Worm (Caenorhabditis elegans) whole organism, L4 larva: ENCODE measurements around the gene Y116A8C.463.
"Not testable (repeated sequence)": the region's sequence is repeated elsewhere in the genome, so short reads cannot be mapped to it uniquely, and the experiment has no call there.

Experiments used
- F26F4.8 ChIP-seq: fragments of 200-800 bp; sonication (Bioruptor generic); conservative IDR thresholded peaks from 2 replicates; pipeline ENCODE4 v1.3.6; 2022; ENCODE audit warnings: missing genetic modification characterization, missing compliant biosample characterization
- F44E2.7 ChIP-seq: fragments of 200-800 bp; sonication (Bioruptor generic); IDR thresholded peaks from 2 replicates; pipeline ENCODE4 v2.1.2; 2022; ENCODE audit warnings: missing genetic modification characterization, missing compliant biosample characterization
- T20F7.1 ChIP-seq: fragments of 200-800 bp; sonication (Bioruptor generic); optimal IDR thresholded peaks from 2 replicates; lab custom pipeline; 2018; ENCODE audit warnings: mild to moderate bottlenecking, missing genetic modification characterization, missing compliant biosample characterization
- Y75B8A.6 ChIP-seq: fragments of 200-800 bp; sonication (Bioruptor generic); IDR thresholded peaks from 2 replicates; pipeline ENCODE4 v1.3.6; 2022; ENCODE audit warnings: missing genetic modification reagents, missing genetic modification characterization, missing compliant biosample characterization
- aha-1 ChIP-seq: fragments of 150-350 bp; peaks from one replicate; lab custom pipeline; 2014; ENCODE audit warnings: missing biosample characterization, missing genetic modification characterization
- aly-2 ChIP-seq: sonication (generic microtip); optimal IDR thresholded peaks from 2 replicates; lab custom pipeline; 2018; ENCODE audit warnings: missing biosample characterization, missing genetic modification characterization
- ama-1 ChIP-seq: fragments of 150-350 bp; optimal IDR thresholded peaks from 2 replicates; lab custom pipeline; 2014; ENCODE audit warnings: inconsistent platforms, mixed read lengths
- attf-4 ChIP-seq: sonication (generic microtip); optimal IDR thresholded peaks from 3 replicates; lab custom pipeline; 2017; ENCODE audit warnings: missing biosample characterization, missing genetic modification characterization
- ceh-28 ChIP-seq: fragments of 150-350 bp; optimal IDR thresholded peaks from 2 replicates; lab custom pipeline; 2014; ENCODE audit warnings: missing biosample characterization, missing genetic modification reagents, missing genetic modification characterization
- ces-1 ChIP-seq: fragments of 150-350 bp; sonication (generic microtip); optimal IDR thresholded peaks from 4 replicates; lab custom pipeline; 2014; ENCODE audit warnings: missing biosample characterization, missing genetic modification reagents, missing genetic modification characterization
- cey-2 ChIP-seq: sonication (generic microtip); optimal IDR thresholded peaks from 3 replicates; lab custom pipeline; 2017; ENCODE audit warnings: missing genetic modification characterization, mild to moderate bottlenecking, missing compliant biosample characterization, antibody characterized with exemption, borderline replicate concordance; ENCODE audit not compliant: insufficient read depth
- dmd-9 ChIP-seq: fragments of 200-800 bp; sonication (Bioruptor generic); IDR thresholded peaks from 2 replicates; pipeline ENCODE4 v1.3.6; 2022; ENCODE audit warnings: missing genetic modification reagents, missing genetic modification characterization, missing compliant biosample characterization
- dve-1 ChIP-seq: sonication (generic microtip); optimal IDR thresholded peaks from 2 replicates; lab custom pipeline; 2017; ENCODE audit warnings: antibody characterized with exemption, mild to moderate bottlenecking, missing genetic modification characterization, missing compliant biosample characterization; ENCODE audit not compliant: insufficient read depth
- gei-8 ChIP-seq: fragments of 200-800 bp; sonication (Bioruptor generic); optimal IDR thresholded peaks from 2 replicates; lab custom pipeline; 2018; ENCODE audit warnings: mild to moderate bottlenecking, missing genetic modification characterization, missing compliant biosample characterization
- lin-1 ChIP-seq: fragments of 200-800 bp; sonication (Bioruptor generic); IDR thresholded peaks from 2 replicates; pipeline ENCODE4 v1.3.6; 2022; ENCODE audit warnings: missing genetic modification reagents, missing genetic modification characterization, missing compliant biosample characterization
- lin-13 ChIP-seq: fragments of 150-350 bp; optimal IDR thresholded peaks from 2 replicates; lab custom pipeline; 2014; ENCODE audit warnings: missing biosample characterization, missing genetic modification reagents, missing genetic modification characterization
- lin-38 ChIP-seq: fragments of 200-800 bp; sonication (Bioruptor generic); IDR thresholded peaks from 2 replicates; pipeline ENCODE4 v1.3.6; 2022; ENCODE audit warnings: missing genetic modification reagents, missing genetic modification characterization, missing compliant biosample characterization
- madf-5 ChIP-seq, 2 experiments: fragments of 200-800 bp; sonication (Bioruptor generic); IDR thresholded peaks; 2 replicates each; pipeline ENCODE4 v1.3.6; 2022; ENCODE audit warnings: missing compliant biosample characterization in 2 of 2, missing genetic modification characterization in 2 of 2
- mdl-1 ChIP-seq, 2 experiments: fragments of 150-350 bp in 1 of 2; sonication (generic microtip) in 1 of 2; optimal IDR thresholded peaks; 2 replicates each; lab custom pipeline; 2014 to 2017; ENCODE audit warnings: missing biosample characterization in 2 of 2, missing genetic modification characterization in 2 of 2
- mep-1 ChIP-seq: fragments of 150-350 bp; sonication (generic microtip); optimal IDR thresholded peaks from 3 replicates; lab custom pipeline; 2014; ENCODE audit warnings: missing biosample characterization, missing genetic modification characterization
- nhr-10 ChIP-seq: fragments of 150-350 bp; optimal IDR thresholded peaks from 2 replicates; lab custom pipeline; 2014; ENCODE audit warnings: missing biosample characterization, missing genetic modification characterization
- nhr-111 ChIP-seq: fragments of 200-800 bp; sonication (Bioruptor generic); optimal IDR thresholded peaks from 2 replicates; lab custom pipeline; 2018; ENCODE audit warnings: mild to moderate bottlenecking, missing genetic modification characterization, missing compliant biosample characterization
- nhr-28 ChIP-seq: fragments of 150-350 bp; optimal IDR thresholded peaks from 2 replicates; lab custom pipeline; 2014; ENCODE audit warnings: missing biosample characterization, missing genetic modification characterization
- nhr-77 ChIP-seq: fragments of 150-350 bp; optimal IDR thresholded peaks from 2 replicates; lab custom pipeline; 2014; ENCODE audit warnings: missing biosample characterization, missing genetic modification characterization
- pha-4 ChIP-seq, 2 experiments: fragments of 150-350 bp in 1 of 2; fragments of 200-800 bp in 1 of 2; sonication (Bioruptor generic) in 1 of 2; IDR thresholded peaks in 1 of 2; optimal IDR thresholded peaks in 1 of 2; 2 replicates each; pipeline versions ENCODE4 v1.3.6 to Lab custom; 2014 to 2022; ENCODE audit warnings: missing genetic modification characterization in 2 of 2, missing genetic modification reagents in 2 of 2, missing biosample characterization in 1 of 2, missing compliant biosample characterization in 1 of 2
- pqm-1 ChIP-seq: sonication (generic microtip); optimal IDR thresholded peaks from 2 replicates; lab custom pipeline; 2017; ENCODE audit warnings: missing biosample characterization, missing genetic modification characterization
- snpc-1.2 ChIP-seq: fragments of 200-800 bp; sonication (Bioruptor generic); IDR thresholded peaks from 2 replicates; pipeline ENCODE4 v1.3.6; 2022; ENCODE audit warnings: missing genetic modification reagents, missing genetic modification characterization, missing compliant biosample characterization
- spr-1 ChIP-seq: sonication (generic microtip); optimal IDR thresholded peaks from 2 replicates; lab custom pipeline; 2016; ENCODE audit warnings: mild to moderate bottlenecking, missing genetic modification characterization, missing compliant biosample characterization
- spr-3 ChIP-seq: fragments of 200-800 bp; sonication (Bioruptor generic); optimal IDR thresholded peaks from 2 replicates; lab custom pipeline; 2018; ENCODE audit warnings: mild to moderate bottlenecking, missing genetic modification characterization, missing compliant biosample characterization
- tag-97 ChIP-seq: fragments of 200-800 bp; sonication (Bioruptor generic); IDR thresholded peaks from 2 replicates; pipeline ENCODE4 v1.3.6; 2022; ENCODE audit warnings: missing genetic modification characterization, missing compliant biosample characterization
- tra-1 ChIP-seq: fragments of 200-800 bp; sonication (Bioruptor generic); IDR thresholded peaks from 2 replicates; pipeline ENCODE4 v1.3.6; 2022; ENCODE audit warnings: missing genetic modification reagents, missing genetic modification characterization, missing compliant biosample characterization
- unc-62 ChIP-seq, 3 experiments: fragments of 150-350 bp in 1 of 3; sonication (generic microtip); optimal IDR thresholded peaks in 2 of 3; peaks in 1 of 3; 1 replicate in 1 of 3; 2 replicates in 2 of 3; lab custom pipeline; 2014 to 2017; ENCODE audit warnings: missing biosample characterization in 3 of 3, missing genetic modification characterization in 3 of 3, missing genetic modification reagents in 3 of 3, missing genotype in 1 of 3
- zag-1 ChIP-seq: fragments of 150-350 bp; optimal IDR thresholded peaks from 2 replicates; lab custom pipeline; 2014; ENCODE audit warnings: missing biosample characterization, missing genetic modification characterization
- zip-2 ChIP-seq: fragments of 150-350 bp; optimal IDR thresholded peaks from 2 replicates; lab custom pipeline; 2014; ENCODE audit warnings: missing biosample characterization, missing genetic modification characterization

Gene Y116A8C.463

DNA sequence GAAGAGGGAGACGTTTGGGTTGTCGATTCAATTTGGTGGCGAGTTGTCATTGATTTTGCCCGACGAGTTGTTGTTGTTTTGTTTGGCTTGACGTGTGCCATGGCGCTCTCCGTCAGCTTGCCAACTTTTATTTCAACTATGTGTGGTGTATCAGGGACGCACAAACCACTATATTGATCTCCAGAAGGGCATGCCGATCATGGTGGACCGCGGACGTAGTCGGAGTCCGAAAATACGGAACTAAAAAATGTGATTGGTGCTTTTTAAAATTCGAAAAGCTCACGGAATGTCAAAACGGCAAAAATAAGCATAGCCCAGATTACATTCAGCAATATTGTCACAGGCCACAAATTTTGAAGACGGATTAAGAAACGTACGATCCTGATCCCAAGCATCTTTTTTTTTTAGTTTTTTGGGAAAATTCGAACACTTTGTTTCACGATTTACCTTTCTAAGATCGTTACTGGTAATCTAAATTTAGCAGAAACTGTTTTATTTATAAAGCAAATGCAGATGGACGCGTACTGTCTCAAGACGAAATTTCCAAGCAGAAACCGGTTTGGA lies at the start of gene Y116A8C.463, which contains the start of gene Y116A8C.470:
Gene Y116A8C.463 (plus strand): TSS at position 514 of the 564 bp plus-strand sequence.
Gene Y116A8C.470 (minus strand): TSS at position 101 of the 564 bp plus-strand sequence.
- TF ChIP-seq nhr-10 (tag; lab: Kevin White, UChicago) (no peak), aly-2 (tag; lab: Kevin White, UChicago) (no peak), cey-2 (tag; lab: Kevin White, UChicago) (no peak), tag-97 (GFP tag; lab: Robert Waterston, UW) (no peak), spr-1 (tag; lab: Kevin White, UChicago) (no peak), ces-1 (no peak), pha-4 (GFP tag; IDR thresholded peaks at IDR 0.05; lab: Robert Waterston, UW) (no peak), pha-4 (tag; optimal IDR thresholded peaks at IDR 0.05; lab: Kevin White, UChicago) (no peak), lin-13 (GFP tag; lab: Kevin White, UChicago) (no peak), zip-2 (no peak)

DNA sequence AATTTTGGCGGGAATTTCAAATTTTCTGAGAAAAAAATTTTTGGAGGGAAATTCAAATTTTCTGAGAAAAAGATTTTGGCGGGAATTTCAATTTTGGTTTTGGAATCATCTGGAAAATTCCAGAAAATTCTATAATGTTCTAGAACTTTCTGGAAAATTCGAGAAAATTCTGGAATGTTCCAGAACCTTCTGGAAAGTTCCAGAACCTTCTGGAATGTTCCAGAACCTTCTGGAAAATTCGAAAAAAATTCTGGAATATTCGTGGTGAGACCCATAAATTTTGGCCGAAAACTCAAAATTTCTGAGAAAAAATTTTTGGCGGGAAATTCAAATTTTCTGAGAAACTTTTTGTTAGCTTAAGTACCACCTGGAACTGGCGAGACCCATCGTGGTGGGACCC lies 37.1 kb upstream of the Y116A8C.463 start:
- TF ChIP-seq snpc-1.2 (GFP tag; lab: Robert Waterston, UW), result 0 out of 2 replicates have a peak, but pooled peaks have one; percentile 48

DNA sequence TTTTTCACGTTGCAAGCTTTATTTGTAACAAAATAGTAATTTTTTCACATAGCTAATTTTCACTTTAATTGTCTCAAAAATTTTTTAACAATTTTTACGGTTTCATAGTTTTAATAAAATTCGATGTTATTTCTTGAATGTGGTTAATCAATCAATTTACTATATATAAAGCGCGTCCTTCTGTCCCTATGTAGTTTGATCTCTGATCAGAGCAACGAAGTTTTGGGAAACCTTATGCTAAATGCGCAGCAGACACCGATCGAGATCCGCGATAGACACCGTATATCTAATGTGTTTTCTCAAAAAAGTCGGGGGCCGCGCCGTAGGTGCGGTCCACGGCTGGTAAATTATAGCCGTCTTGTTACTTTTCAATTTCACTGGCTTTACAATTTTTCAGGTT lies 30.9 kb upstream of the Y116A8C.463 start:
- peak; percentile 65 for TF ChIP-seq snpc-1.2 (GFP tag; lab: Robert Waterston, UW)
- TF ChIP-seq spr-1 (tag; lab: Kevin White, UChicago), result no peak

DNA sequence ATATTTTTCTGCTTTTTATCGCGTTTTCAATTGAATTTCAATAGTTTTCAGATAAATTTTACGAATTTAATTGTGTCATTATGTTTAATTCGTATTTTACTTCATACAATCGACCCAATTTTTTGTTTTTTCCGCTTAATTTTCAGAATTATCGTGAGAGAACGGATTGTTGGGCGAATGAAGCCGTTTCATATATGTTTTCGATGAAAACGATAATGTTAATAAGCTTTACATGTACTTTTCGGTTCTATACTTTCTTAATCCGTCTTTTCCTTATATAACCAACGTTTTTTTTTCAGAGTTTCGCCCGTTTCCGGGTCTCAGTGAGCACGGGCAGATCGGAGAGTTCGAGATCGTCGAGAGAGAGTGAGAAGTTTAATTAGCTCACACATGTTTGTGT lies 24.2 kb upstream of the Y116A8C.463 start, which contains the start of gene T06A10.2:
Gene T06A10.2 (plus strand): TSS at position 301 of the 400 bp plus-strand sequence.
- not testable (repeated sequence) for TF ChIP-seq mdl-1 (tag; optimal IDR thresholded peaks at IDR 0.05; lab: Kevin White, UChicago); mep-1; spr-3 (GFP tag; lab: Kevin White, UChicago)

DNA sequence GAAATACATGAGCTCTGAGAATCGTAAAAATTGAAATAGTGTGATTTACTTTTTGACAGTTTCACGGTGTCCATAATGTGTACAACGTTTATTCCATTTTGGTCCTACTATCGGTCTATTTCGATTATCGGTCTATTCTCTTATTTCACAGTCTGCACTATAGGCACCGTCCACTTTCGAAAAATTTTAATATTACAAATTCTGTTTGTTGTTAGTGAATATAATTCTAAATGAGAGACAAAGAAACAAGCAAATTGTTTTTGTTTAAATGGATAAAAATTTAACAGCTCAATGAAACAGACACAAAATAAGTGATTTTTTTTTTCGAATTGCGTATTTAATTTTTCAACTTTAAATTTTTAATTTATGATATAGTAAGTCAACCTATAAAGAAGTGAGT lies 21.3 kb upstream of the Y116A8C.463 start:
- TF ChIP-seq nhr-77 (no peak), madf-5 (GFP tag; IDR thresholded peaks at IDR 0.05; lab: Robert Waterston, UW) (no peak), unc-62 (GFP tag; optimal IDR thresholded peaks at IDR 0.05 in 1 of 2; lab: Kevin White, UChicago) (peak in 1 of 2 experiments; percentile 91), unc-62 (tag; optimal IDR thresholded peaks at IDR 0.05; lab: Kevin White, UChicago) (no peak), pqm-1 (tag; lab: Kevin White, UChicago) (no peak)

DNA sequence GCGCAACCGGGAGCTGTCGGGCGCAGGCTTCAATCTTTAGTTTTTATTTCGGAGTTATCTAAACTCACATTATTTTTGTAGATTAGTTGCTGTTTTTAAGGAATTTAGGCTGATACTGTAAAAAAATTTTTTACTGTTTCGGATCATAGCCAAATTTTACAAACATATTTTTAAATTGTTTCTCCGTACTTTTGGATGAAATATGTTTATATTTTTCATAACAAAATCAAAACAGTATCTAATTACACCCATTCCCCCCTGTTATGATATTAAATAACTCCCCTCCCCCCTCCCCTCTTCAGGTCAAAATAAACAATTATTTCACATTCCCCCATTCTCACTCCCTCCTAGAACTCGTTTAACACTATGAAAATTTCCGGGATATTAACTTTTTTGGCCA lies 3.8 kb upstream of the Y116A8C.463 start, which contains the start of gene Y116A8C.3:
Gene Y116A8C.3 (plus strand): TSS at position 301 of the 400 bp plus-strand sequence.
- TF ChIP-seq snpc-1.2 (GFP tag; lab: Robert Waterston, UW), result 0 out of 2 replicates have a peak, but pooled peaks have one; percentile 22
- TF ChIP-seq F26F4.8 (GFP tag; lab: Robert Waterston, UW), result no peak

DNA sequence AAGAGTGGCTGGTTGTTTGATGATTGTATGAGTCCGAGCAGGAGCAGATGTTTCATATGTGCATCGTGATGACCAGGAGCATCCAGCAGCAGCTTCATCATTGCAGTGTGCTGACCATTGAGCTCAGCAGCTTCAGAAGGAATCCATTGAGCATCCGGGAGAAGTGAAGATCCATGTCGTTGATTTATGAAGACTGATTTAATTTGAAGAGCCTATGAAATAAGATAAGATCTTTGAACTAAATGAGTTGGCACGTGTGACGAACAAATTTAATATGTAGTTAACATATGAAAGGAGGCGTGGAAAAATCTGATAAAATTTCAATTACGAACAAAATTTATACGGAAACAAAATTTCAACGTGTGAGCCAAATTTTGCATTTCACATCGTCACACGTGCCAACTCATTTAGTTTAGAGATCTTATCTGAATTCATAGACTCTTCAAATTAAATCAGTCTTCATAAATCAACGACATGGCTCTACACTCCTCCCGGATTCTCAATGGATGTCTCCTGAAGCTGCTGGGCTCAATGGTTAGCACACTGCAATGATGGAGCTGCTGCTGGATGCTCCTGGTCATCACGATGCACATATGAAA lies 1.6 kb upstream of the Y116A8C.463 start, which contains the start of the genes Y116A8C.469 and Y116A8C.468:
Gene Y116A8C.469 (minus strand): TSS at position 101 of the 599 bp plus-strand sequence.
Gene Y116A8C.468 (plus strand): TSS at position 549 of the 599 bp plus-strand sequence.
- TF ChIP-seq ama-1 (lab: Kevin White, UChicago), result no peak
- no peak for TF ChIP-seq pqm-1 (tag; lab: Kevin White, UChicago)
- TF ChIP-seq aha-1, result no peak
- TF ChIP-seq F44E2.7 (GFP tag; lab: Robert Waterston, UW), result no peak
- TF ChIP-seq attf-4 (tag; lab: Kevin White, UChicago), result no peak
- TF ChIP-seq mep-1, result no peak
- no peak for TF ChIP-seq lin-1
- TF ChIP-seq tra-1 (GFP tag; lab: Robert Waterston, UW), result no peak
- no peak for TF ChIP-seq nhr-111 (GFP tag; lab: Kevin White, UChicago)
- TF ChIP-seq Y75B8A.6 (GFP tag; lab: Robert Waterston, UW), result no peak
- TF ChIP-seq lin-38 (GFP tag; lab: Robert Waterston, UW), result no peak
- TF ChIP-seq T20F7.1 (GFP tag; lab: Kevin White, UChicago), result no peak
- no peak for TF ChIP-seq ceh-28 (tag; lab: Kevin White, UChicago)
- no peak for TF ChIP-seq dve-1 (tag; lab: Kevin White, UChicago)
- no peak for TF ChIP-seq nhr-28 (tag; lab: Kevin White, UChicago)
- TF ChIP-seq gei-8 (GFP tag; lab: Kevin White, UChicago), result no peak
- TF ChIP-seq dmd-9 (GFP tag; lab: Robert Waterston, UW), result no peak
- TF ChIP-seq F26F4.8 (GFP tag; lab: Robert Waterston, UW), result no peak
- no peak for TF ChIP-seq zag-1 (tag; lab: Kevin White, UChicago)
